Worm (Caenorhabditis elegans) whole organism, L4/young adult: ENCODE data around the gene slc-17.1.
A peak's percentile ranks its signal among the peaks of the same experiment; 100 is the strongest.

Source experiments
- W03F9.2 ChIP-seq: fragments of 150-350 bp; optimal IDR thresholded peaks from 2 replicates; lab custom pipeline; 2014; ENCODE audit warnings: missing biosample characterization, missing genetic modification characterization
- dao-5 ChIP-seq: sonication (generic microtip); optimal IDR thresholded peaks from 2 replicates; lab custom pipeline; 2016; ENCODE audit warnings: missing genotype, missing genetic modification characterization, moderate library complexity, missing compliant biosample characterization
- him-1 ChIP-seq: sonication (generic microtip); optimal IDR thresholded peaks from 2 replicates; lab custom pipeline; 2016; ENCODE audit warnings: missing genotype, missing genetic modification reagents, missing genetic modification characterization, missing compliant biosample characterization

Gene slc-17.1

ce11 chrX:17464801-17465200 is at the start of gene slc-17.1:
Gene slc-17.1, minus strand, starts transcription at chrX:17464901.
- TF ChIP-seq dao-5 (tag; lab: Kevin White, UChicago) (no peak), him-1 (tag; lab: Kevin White, UChicago) (no peak), W03F9.2 (tag; lab: Kevin White, UChicago) (no peak)

DNA sequence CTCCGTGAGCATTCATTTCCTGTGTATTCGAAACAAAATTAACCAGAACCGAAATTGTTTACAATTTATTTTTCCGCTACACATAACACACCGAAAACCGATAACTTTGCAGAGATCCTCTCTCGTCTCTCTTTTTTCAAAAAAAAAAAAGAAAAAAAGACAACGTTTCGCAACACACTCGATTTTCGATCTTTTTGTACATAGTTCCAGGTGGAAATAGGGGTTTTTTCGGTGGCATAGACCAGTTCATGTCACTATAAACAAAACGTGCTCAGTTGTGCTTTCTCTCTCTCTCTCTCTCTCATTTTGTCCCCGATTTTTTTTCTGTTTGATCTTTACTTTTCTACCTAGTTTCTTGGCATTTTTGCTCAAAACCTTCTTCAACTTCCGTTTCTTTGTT is 49.7 kb upstream of the slc-17.1 start:
- TF ChIP-seq him-1 (tag; lab: Kevin White, UChicago) (no peak), dao-5 (tag; lab: Kevin White, UChicago) (no peak), W03F9.2 (tag; lab: Kevin White, UChicago) (no peak)

DNA sequence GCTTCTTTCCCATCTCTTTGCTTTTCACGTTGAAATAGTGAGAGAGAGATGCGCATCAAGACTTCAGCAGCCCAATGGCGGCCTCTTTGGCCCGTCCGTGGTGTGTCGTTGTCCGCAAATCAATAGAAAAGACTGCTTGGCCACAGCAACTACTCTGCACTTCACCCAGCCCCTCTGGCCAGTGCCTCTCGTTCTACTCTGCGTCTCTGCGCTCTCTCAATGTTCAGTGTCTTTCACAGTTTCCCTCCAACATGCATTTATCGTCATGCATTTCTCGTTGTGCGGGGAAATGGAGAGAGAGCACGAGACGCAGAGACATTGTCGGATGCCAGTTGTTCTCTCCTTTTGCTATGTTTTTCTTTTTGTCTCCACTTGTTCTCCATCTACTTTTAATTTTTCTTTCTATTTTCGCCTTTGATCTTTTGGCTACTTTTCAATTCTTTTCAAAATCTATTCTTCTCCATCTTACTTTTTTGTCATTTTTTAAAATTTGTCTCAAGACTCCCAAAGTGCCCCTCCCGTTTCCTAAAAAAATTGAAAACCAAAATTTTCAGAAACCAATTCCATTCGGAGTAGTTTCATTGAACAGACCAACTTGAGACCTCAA is 48.9 kb upstream of the slc-17.1 start, which contains the start of gene nhr-1:
TSS of gene nhr-1 (plus strand) at position 557 of the 607 bp plus-strand sequence.
- no peak for TF ChIP-seq dao-5 (tag; lab: Kevin White, UChicago)
- peak; percentile 83 for TF ChIP-seq him-1 (tag; lab: Kevin White, UChicago)
- no peak for TF ChIP-seq W03F9.2 (tag; lab: Kevin White, UChicago)

ce11 chrX:17510523-17510922 is 45.8 kb upstream of the slc-17.1 start:
- no peak for TF ChIP-seq him-1 (tag; lab: Kevin White, UChicago)
- TF ChIP-seq W03F9.2 (tag; lab: Kevin White, UChicago): no peak
- TF ChIP-seq dao-5 (tag; lab: Kevin White, UChicago): no peak

DNA sequence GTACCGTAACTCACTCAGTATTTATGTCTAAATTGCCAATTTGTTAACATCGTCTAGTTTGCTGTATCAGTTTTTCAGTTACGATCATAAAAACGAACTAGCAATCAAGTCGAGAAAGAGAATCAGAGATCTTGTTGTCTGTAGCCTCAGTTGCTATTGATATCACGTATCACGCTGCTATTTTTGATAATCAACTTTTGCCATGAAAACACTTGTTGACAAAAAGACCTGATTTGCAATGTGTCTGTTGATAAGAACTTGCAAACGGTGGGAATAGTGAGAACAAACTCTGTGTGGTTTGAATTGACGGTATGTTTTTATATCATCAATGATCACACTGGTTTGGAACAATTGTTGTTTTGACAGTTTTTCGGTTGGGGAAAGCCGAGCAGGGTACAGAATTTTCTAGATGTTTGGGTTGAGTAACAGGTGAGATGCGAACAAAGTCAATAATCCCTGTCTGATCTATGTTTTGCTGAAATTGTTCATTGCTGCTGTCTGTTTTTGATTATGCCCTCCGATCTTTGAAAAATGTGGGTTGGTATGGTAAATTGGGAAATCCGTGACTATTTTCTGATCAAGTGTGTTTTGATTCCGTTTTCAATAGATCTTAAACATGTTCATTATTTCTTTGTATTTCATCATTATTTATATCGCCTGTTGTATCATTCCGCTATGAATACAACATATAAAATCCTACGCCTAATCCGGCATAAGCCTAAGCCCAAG is 44.5 kb upstream of the slc-17.1 start:
- no peak for TF ChIP-seq dao-5 (tag; lab: Kevin White, UChicago)
- no peak for TF ChIP-seq W03F9.2 (tag; lab: Kevin White, UChicago)
- no peak for TF ChIP-seq him-1 (tag; lab: Kevin White, UChicago)

- TF ChIP-seq dao-5 (tag; lab: Kevin White, UChicago) (no peak), W03F9.2 (tag; lab: Kevin White, UChicago) (no peak), him-1 (tag; lab: Kevin White, UChicago) (no peak)
These were observed 43.4 kb upstream of the slc-17.1 start for ce11 chrX:17508137-17508536.

DNA sequence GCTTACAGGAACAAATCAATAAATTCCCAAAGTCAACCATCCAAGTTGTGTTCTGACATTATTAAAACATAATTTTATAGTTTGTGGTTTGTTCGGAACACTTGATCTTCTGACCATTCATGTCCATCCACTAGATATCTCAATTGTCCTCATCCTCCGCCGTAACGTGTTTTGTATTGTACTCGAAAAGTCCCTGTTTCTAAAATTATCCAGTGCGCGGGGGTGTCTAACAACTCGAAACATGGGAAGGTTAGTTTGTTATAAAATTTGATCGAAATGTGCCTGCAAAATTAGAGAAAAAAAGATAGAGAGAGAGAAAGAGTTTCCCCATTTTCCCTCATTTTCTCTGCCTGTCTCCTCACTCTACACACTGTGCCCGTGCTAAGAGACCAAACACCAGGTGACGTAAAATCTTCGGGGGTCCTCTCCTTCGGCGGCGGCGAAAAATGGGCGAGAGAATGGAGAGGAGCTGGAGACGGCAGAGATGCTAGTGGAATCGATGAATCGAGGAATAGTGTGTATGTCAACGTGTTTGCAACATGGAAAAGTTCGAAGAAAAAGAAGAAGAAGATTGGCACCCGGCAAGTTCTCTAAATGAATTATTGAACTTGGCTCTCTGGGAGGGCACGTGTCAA is 41.0 kb upstream of the slc-17.1 start:
- TF ChIP-seq him-1 (tag; lab: Kevin White, UChicago) (peak; percentile 27), dao-5 (tag; lab: Kevin White, UChicago) (no peak)

DNA sequence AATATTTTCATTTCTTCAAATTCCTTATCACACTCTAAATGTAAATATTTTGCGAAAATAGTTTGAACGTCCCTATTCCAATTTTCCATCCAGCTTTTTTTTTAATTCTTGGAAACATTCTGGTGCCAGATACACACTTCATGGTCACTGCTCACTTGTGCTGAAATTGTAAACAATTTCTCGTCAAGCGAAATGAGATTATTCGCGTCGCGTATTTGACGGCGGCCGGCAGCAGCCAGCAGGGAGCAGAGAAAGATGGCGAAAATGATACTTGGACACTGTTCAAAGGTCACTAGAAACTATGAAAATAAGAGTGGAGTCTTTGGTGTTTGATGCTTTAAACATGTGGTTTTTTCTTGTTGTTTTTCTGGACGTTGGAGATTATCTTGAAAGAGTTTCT is 39.7 kb upstream of the slc-17.1 start:
- no peak for TF ChIP-seq dao-5 (tag; lab: Kevin White, UChicago)
- no peak for TF ChIP-seq him-1 (tag; lab: Kevin White, UChicago)
- no peak for TF ChIP-seq W03F9.2 (tag; lab: Kevin White, UChicago)

DNA sequence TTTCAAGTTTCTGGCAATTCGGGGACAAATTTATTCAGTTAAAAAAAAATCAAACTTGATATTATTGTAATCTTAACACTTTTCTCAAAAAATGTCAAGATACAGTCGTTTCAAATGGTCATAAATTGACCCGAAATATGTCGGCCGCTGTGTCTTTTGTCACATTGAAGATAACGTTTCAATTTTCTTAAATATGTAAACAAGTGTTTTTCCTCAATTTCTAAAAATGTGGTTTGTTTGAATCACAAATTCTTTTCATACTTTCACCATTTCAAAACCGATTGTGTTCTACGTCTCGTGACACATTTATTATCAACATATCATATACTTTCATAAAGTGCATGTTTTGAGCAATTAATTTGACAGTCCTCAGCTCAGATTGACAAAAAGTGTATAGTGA is 37.5 kb upstream of the slc-17.1 start:
- TF ChIP-seq dao-5 (tag; lab: Kevin White, UChicago) (no peak), him-1 (tag; lab: Kevin White, UChicago) (no peak), W03F9.2 (tag; lab: Kevin White, UChicago) (no peak)

DNA sequence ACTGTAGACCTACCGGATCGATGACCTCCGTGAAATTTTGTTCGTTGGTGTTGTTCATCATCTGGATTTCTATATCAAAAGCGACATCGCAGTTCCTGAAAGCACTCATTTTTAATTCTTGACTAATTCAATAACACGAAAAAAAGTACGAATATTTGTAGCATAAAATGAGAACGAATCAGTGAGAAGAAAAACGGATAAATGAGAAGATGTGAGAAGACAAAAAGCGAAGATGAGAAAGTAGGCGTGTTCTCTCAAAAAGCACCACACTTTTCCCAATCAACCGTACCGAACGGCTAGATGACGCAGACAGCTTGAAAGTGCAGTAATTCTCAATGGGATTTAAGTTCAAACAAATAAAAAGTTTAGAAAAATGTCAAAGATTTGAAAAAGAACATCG is 22.0 kb upstream of the slc-17.1 start, which contains the start of gene npr-24:
TSS of gene npr-24 (minus strand) at position 101 of the 400 bp plus-strand sequence.
- TF ChIP-seq W03F9.2 (tag; lab: Kevin White, UChicago): no peak
- no peak for TF ChIP-seq him-1 (tag; lab: Kevin White, UChicago)
- TF ChIP-seq dao-5 (tag; lab: Kevin White, UChicago): no peak

ce11 chrX:17481892-17482515 is 17.3 kb upstream of the slc-17.1 start:
- TF ChIP-seq dao-5 (tag; lab: Kevin White, UChicago): no peak

DNA sequence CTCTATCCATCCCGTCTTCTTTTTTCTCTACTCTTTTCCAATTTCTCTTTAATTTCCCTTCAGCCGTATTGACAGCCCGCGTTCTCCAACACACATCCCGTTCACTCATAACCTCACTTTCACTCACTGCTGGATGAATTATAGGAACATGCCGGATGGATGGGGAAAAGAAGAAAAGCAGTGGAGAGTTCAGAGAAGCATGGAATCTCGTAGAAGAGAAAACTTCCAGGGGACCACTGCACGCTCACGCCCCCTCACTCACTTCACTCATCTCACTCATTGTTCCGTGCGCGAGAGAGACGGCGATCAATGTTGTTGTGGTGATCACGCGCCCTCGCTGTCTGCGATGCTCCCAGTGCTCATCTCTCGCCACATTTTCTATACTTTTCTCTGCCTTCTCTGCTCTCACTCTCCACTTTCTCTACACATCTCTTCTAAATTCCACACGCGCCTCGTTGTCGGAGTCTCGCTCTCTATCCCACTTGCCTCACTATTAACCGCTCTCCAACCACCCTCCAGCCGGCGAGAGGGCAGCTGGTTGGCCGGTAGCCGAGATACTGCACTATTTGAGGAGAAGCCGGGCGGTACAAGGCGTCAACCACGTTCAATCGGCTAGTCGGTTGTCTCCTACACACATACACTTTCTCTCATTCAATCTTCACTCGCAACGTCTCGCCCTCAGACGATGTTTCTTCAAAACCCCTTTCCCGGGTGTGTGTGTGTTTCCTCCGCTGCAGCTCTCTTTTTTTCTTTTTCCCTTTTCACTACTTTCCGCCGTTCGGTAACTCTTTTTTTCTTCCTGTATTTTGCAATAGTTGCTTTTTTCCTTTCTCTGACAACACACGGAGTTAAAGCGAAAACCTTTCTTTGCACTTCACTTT is 15.2 kb upstream of the slc-17.1 start:
- TF ChIP-seq dao-5 (tag; lab: Kevin White, UChicago) (no peak), him-1 (tag; lab: Kevin White, UChicago) (peak; percentile 96), W03F9.2 (tag; lab: Kevin White, UChicago) (no peak)
